Fruit fly (Drosophila melanogaster): Measurements from ENCODE around the gene Gs1.
A peak's percentile ranks its signal among the peaks of the same experiment; 100 is the strongest.

The Gs1 gene

DNA sequence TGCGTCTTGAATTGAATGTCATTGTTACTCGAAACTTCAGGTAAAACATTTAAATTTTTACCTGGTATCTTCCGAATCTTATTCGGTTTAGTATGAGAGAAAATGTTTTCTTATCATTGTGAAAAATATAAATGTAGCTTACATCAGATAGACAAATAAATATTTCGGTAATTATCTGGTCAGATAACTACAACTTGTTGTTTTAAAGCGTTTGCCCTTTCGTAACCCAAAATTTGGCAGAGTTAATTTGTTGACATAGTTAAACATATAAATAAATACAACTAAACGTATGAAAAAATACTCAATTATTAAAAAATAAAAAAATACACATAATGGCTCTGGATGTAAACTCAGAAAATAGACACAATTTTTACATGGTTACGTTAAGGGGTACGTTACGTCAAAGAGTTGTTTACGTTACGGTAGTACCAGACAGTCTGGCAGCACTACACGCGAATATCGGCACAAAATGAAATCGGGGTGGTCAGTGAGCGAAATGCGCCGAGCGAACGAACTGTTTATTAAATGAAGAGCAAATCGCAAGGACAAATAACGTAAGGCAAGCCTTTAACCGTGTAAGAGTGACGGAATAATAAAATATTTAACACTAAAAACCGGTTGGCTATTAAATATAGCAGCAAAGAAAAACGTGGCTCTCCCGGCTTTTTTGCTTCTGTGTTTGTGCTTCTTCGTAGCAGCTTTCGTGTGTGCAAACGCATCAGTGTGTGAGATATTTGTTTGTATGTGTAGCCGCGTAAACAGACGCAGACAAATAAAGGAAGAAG is 50.7 kb downstream of the Gs1 start (continued):
- TF ChIP-seq stc (GFP tag; IDR thresholded peaks at IDR 0.05) (no peak), crc (GFP tag; optimal IDR thresholded peaks at IDR 0.05) (no peak), corto (GFP tag; optimal IDR thresholded peaks at IDR 0.05) (peak; percentile 54), maf-S (GFP tag; optimal IDR thresholded peaks at IDR 0.05) (no peak), CG1792 (GFP tag; optimal IDR thresholded peaks at IDR 0.05) (no peak), CG4820 (GFP tag; optimal IDR thresholded peaks at IDR 0.05) (no peak), Gsc (GFP tag; IDR thresholded peaks at IDR 0.05) (no peak), CG14860 (GFP tag; IDR thresholded peaks at IDR 0.05; ENCODE audit: partially characterized antibody) (0 out of 3 replicates have a peak, but pooled peaks have one; percentile 11), Dip2 (GFP tag; IDR thresholded peaks at IDR 0.05) (no peak), luna (GFP tag; optimal IDR thresholded peaks at IDR 0.05) (no peak), CG17612 (GFP tag; IDR thresholded peaks at IDR 0.05) (no peak), nerfin-1 (tag; optimal IDR thresholded peaks at IDR 0.05) (peak; percentile 38), kay (GFP tag; optimal IDR thresholded peaks at IDR 0.05) (no peak), pb (GFP tag; optimal IDR thresholded peaks at IDR 0.05) (no peak), Atf3 (GFP tag; optimal IDR thresholded peaks at IDR 0.05) (no peak), CG12155 (GFP tag; optimal IDR thresholded peaks at IDR 0.05) (no peak), CG1602 (GFP tag; optimal IDR thresholded peaks at IDR 0.05) (no peak), CG8388 (GFP tag; optimal IDR thresholded peaks at IDR 0.05) (no peak), Blimp-1 (GFP tag; optimal IDR thresholded peaks at IDR 0.05) (no peak), usp (GFP tag; optimal IDR thresholded peaks at IDR 0.05) (no peak), zfh1 (GFP tag; IDR thresholded peaks at IDR 0.05) (no peak), h (optimal IDR thresholded peaks at IDR 0.05) (no peak), CG11504 (tag; optimal IDR thresholded peaks at IDR 0.05) (peak; percentile 55), CG12299 (tag; optimal IDR thresholded peaks at IDR 0.05) (no peak), Myb (GFP tag; optimal IDR thresholded peaks at IDR 0.05) (peak; percentile 3), HLHmδ (GFP tag; optimal IDR thresholded peaks at IDR 0.05) (no peak), kah (GFP tag; optimal IDR thresholded peaks at IDR 0.05) (no peak), cato (GFP tag; optimal IDR thresholded peaks at IDR 0.05; ENCODE audit: borderline replicate concordance) (no peak), nmo (GFP tag; optimal IDR thresholded peaks at IDR 0.05) (no peak), fd3F (GFP tag; optimal IDR thresholded peaks at IDR 0.05) (no peak), CG15269 (tag; optimal IDR thresholded peaks at IDR 0.05) (no peak), exex (tag; optimal IDR thresholded peaks at IDR 0.05) (no peak), CG1024 (GFP tag; IDR thresholded peaks at IDR 0.05) (no peak), Dfd (GFP tag; optimal IDR thresholded peaks at IDR 0.05) (no peak), CoRest (tag; optimal IDR thresholded peaks at IDR 0.05) (no peak), ttk (GFP tag; IDR thresholded peaks at IDR 0.05) (no peak), CG3726 (GFP tag; IDR thresholded peaks at IDR 0.05) (no peak), Fer1 (GFP tag; optimal IDR thresholded peaks at IDR 0.05) (peak; percentile 44), cad (GFP tag; optimal IDR thresholded peaks at IDR 0.05) (no peak), tap (tag; optimal IDR thresholded peaks at IDR 0.05) (no peak), Scr (GFP tag; IDR thresholded peaks at IDR 0.05; ENCODE audit: partially characterized antibody) (peak; percentile 57), CG33557 (GFP tag; optimal IDR thresholded peaks at IDR 0.05) (no peak), CG30431 (GFP tag; optimal IDR thresholded peaks at IDR 0.05) (no peak), Doc2 (GFP tag; IDR thresholded peaks at IDR 0.05) (no peak), fd96Cb (tag; optimal IDR thresholded peaks at IDR 0.05) (no peak), B-H2 (GFP tag; optimal IDR thresholded peaks at IDR 0.05) (no peak), rib (GFP tag; IDR thresholded peaks at IDR 0.05) (no peak), p53 (GFP tag; optimal IDR thresholded peaks at IDR 0.05) (no peak), Fer2 (tag; optimal IDR thresholded peaks at IDR 0.05) (no peak), aop (GFP tag; IDR thresholded peaks at IDR 0.05) (no peak), chinmo (GFP tag; IDR thresholded peaks at IDR 0.05; ENCODE audit: partially characterized antibody) (0 out of 4 replicates have a peak, but pooled peaks have one; percentile 75)

Data from whole organism, embryonic.